Worm (Caenorhabditis elegans) whole organism, L4 larva: ENCODE results near the gene etc-1.

Experiments
- T20F7.1 ChIP-seq: fragments of 200-800 bp; sonication (Bioruptor generic); optimal IDR thresholded peaks from 2 replicates; lab custom pipeline; 2018; ENCODE audit warnings: mild to moderate bottlenecking, missing genetic modification characterization, missing compliant biosample characterization
- ZK546.5 ChIP-seq, 2 experiments: sonication (generic microtip); optimal IDR thresholded peaks; 2 replicates each; lab custom pipeline; 2017; ENCODE audit warnings: missing biosample characterization in 2 of 2, missing genetic modification characterization in 2 of 2
- nhr-76 ChIP-seq: fragments of 150-350 bp; optimal IDR thresholded peaks from 2 replicates; lab custom pipeline; 2014; ENCODE audit warnings: missing biosample characterization, missing genetic modification characterization
- sdz-12 ChIP-seq: fragments of 200-800 bp; sonication (Bioruptor generic); optimal IDR thresholded peaks from 2 replicates; lab custom pipeline; 2018; ENCODE audit warnings: mild to moderate bottlenecking, missing genetic modification characterization, missing compliant biosample characterization

ce11 chrII:8675369-8675768 lies 10.7 kb downstream of the etc-1 start:
- TF ChIP-seq T20F7.1 (no peak), sdz-12 (GFP tag; lab: Kevin White, UChicago) (no peak), ZK546.5 (tag; optimal IDR thresholded peaks at IDR 0.05; lab: Kevin White, UChicago) (no peak), nhr-76 (no peak)
